Worm (Caenorhabditis elegans) whole organism, L2 larva: Measurements from ENCODE around the gene hecw-1.

Experiments used
- ama-1 ChIP-seq: fragments of 150-350 bp; optimal IDR thresholded peaks from 2 replicates; lab custom pipeline; 2018; ENCODE audit warnings: inconsistent platforms
- blmp-1 ChIP-seq: sonication (generic microtip); optimal IDR thresholded peaks from 2 replicates; lab custom pipeline; 2017; ENCODE audit warnings: missing genetic modification characterization, mild to moderate bottlenecking, missing compliant biosample characterization, antibody characterized with exemption, moderate library complexity; ENCODE audit not compliant: insufficient read depth
- elt-3 ChIP-seq: sonication (generic microtip); optimal IDR thresholded peaks from 2 replicates; lab custom pipeline; 2017; ENCODE audit warnings: missing biosample characterization, missing genetic modification characterization
- gmeb-1 ChIP-seq: fragments of 150-350 bp; optimal IDR thresholded peaks from 2 replicates; lab custom pipeline; 2014; ENCODE audit warnings: missing biosample characterization, missing genetic modification characterization
- lin-13 ChIP-seq: fragments of 150-350 bp; optimal IDR thresholded peaks from 2 replicates; lab custom pipeline; 2014; ENCODE audit warnings: missing biosample characterization, missing genetic modification reagents, missing genetic modification characterization
- lsy-2 ChIP-seq, 2 experiments: fragments of 150-350 bp in 1 of 2; sonication (generic microtip) in 1 of 2; optimal IDR thresholded peaks; 2 replicates each; lab custom pipeline; 2014 to 2017; ENCODE audit warnings: missing biosample characterization in 2 of 2, missing genetic modification characterization in 2 of 2
- mab-5 ChIP-seq: fragments of 150-350 bp; optimal IDR thresholded peaks from 2 replicates; lab custom pipeline; 2014; ENCODE audit warnings: missing biosample characterization, missing genetic modification characterization
- nhr-10 ChIP-seq: sonication (generic microtip); optimal IDR thresholded peaks from 2 replicates; lab custom pipeline; 2017; ENCODE audit warnings: missing biosample characterization, missing genetic modification characterization
- nhr-237 ChIP-seq: fragments of 150-350 bp; optimal IDR thresholded peaks from 2 replicates; lab custom pipeline; 2014; ENCODE audit warnings: missing biosample characterization, missing genetic modification characterization
- nhr-6 ChIP-seq: fragments of 150-350 bp; optimal IDR thresholded peaks from 2 replicates; lab custom pipeline; 2014; ENCODE audit warnings: missing biosample characterization, missing genetic modification characterization
- nhr-77 ChIP-seq: fragments of 150-350 bp; optimal IDR thresholded peaks from 2 replicates; lab custom pipeline; 2014; ENCODE audit warnings: missing biosample characterization, missing genetic modification characterization
- ztf-1 ChIP-seq: fragments of 200-800 bp; sonication (Bioruptor generic); conservative IDR thresholded peaks from 2 replicates; pipeline ENCODE4 v1.3.6; 2022; ENCODE audit warnings: missing genetic modification characterization, missing compliant biosample characterization
- ztf-11 ChIP-seq: sonication (generic microtip); optimal IDR thresholded peaks from 2 replicates; lab custom pipeline; 2017; ENCODE audit warnings: missing biosample characterization, missing genetic modification characterization

DNA sequence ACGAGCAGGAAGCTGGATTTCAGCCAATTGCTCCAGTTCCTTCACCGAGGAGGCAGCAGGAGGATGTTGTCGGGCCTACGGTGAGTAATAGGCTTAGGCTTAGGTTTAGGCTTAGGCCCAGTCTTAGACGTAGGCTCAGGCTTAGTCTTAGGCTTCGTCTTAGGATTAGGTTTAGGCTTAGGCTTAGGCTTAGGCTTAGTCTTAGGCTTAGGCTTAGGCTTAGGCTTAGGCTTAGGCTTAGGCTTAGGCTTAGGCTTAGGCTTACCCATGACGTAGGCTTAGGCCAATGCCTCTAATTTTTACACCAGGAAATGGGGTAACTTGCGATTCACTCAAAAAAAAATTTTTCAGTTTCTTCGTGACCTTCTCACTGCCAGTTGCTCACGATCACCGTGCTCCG, 43.1 kb downstream of the hecw-1 start:
- TF ChIP-seq ama-1 (no peak), nhr-10 (tag; lab: Kevin White, UChicago) (no peak), ztf-1 (GFP tag; lab: Robert Waterston, UW) (no peak), mab-5 (tag; lab: Kevin White, UChicago) (no peak), blmp-1 (tag; lab: Kevin White, UChicago) (no peak), nhr-6 (tag; lab: Kevin White, UChicago) (no peak), lsy-2 (tag; optimal IDR thresholded peaks at IDR 0.05; lab: Kevin White, UChicago) (no peak), elt-3 (no peak), nhr-77 (tag; lab: Kevin White, UChicago) (no peak), nhr-237 (tag; lab: Kevin White, UChicago) (no peak), ztf-11 (tag; lab: Kevin White, UChicago) (no peak), gmeb-1 (tag; lab: Kevin White, UChicago) (no peak), lin-13 (GFP tag; lab: Kevin White, UChicago) (no peak)
